Worm (Caenorhabditis elegans) whole organism, L4 larva: ENCODE measurements around the gene C34C12.12.
A peak's percentile ranks its signal among the peaks of the same experiment; 100 is the strongest.

Experiments
- F26F4.8 ChIP-seq: fragments of 200-800 bp; sonication (Bioruptor generic); conservative IDR thresholded peaks from 2 replicates; pipeline ENCODE4 v1.3.6; 2022; ENCODE audit warnings: missing genetic modification characterization, missing compliant biosample characterization
- Y5F2A.4 ChIP-seq: fragments of 200-800 bp; sonication (Bioruptor generic); optimal IDR thresholded peaks from 2 replicates; lab custom pipeline; 2018; ENCODE audit warnings: mild to moderate bottlenecking, missing genetic modification characterization, missing compliant biosample characterization
- aha-1 ChIP-seq: fragments of 150-350 bp; peaks from one replicate; lab custom pipeline; 2014; ENCODE audit warnings: missing biosample characterization, missing genetic modification characterization
- ceh-20 ChIP-seq: fragments of 200-800 bp; sonication (Bioruptor generic); IDR thresholded peaks from 2 replicates; pipeline ENCODE4 v1.3.6; 2022; ENCODE audit warnings: missing genetic modification reagents, missing genetic modification characterization, missing compliant biosample characterization
- ceh-32 ChIP-seq: sonication (generic microtip); optimal IDR thresholded peaks from 2 replicates; lab custom pipeline; 2016; ENCODE audit warnings: mild to moderate bottlenecking, missing genetic modification characterization, missing compliant biosample characterization; ENCODE audit not compliant: poor library complexity
- daf-16 ChIP-seq, 3 experiments: sonication (generic microtip); optimal IDR thresholded peaks; 2 replicates each; lab custom pipeline; 2016 to 2017; ENCODE audit warnings: missing genetic modification characterization in 3 of 3, missing genetic modification reagents in 3 of 3, mild to moderate bottlenecking in 2 of 3, missing compliant biosample characterization in 2 of 3, missing biosample characterization in 1 of 3, moderate library complexity in 1 of 3
- dmd-6 ChIP-seq: fragments of 200-800 bp; sonication (Bioruptor generic); IDR thresholded peaks from 2 replicates; pipeline ENCODE4 v1.3.6; 2022; ENCODE audit warnings: missing genetic modification reagents, missing genetic modification characterization, missing compliant biosample characterization
- dpl-1 ChIP-seq: fragments of 150-350 bp; optimal IDR thresholded peaks from 2 replicates; lab custom pipeline; 2014; ENCODE audit warnings: missing biosample characterization, missing genetic modification reagents, missing genetic modification characterization
- duxl-1 ChIP-seq: sonication (generic microtip); optimal IDR thresholded peaks from 2 replicates; lab custom pipeline; 2016; ENCODE audit warnings: mild to moderate bottlenecking, missing genetic modification characterization, moderate library complexity, missing compliant biosample characterization; ENCODE audit not compliant: poor library complexity
- dve-1 ChIP-seq: sonication (generic microtip); optimal IDR thresholded peaks from 2 replicates; lab custom pipeline; 2017; ENCODE audit warnings: antibody characterized with exemption, mild to moderate bottlenecking, missing genetic modification characterization, missing compliant biosample characterization; ENCODE audit not compliant: insufficient read depth
- egl-27 ChIP-seq: sonication (generic microtip); optimal IDR thresholded peaks from 3 replicates; lab custom pipeline; 2017; ENCODE audit warnings: missing biosample characterization, missing genetic modification reagents, missing genetic modification characterization
- hif-1 ChIP-seq, 2 experiments: sonication (generic microtip); optimal IDR thresholded peaks; 2 replicates each; lab custom pipeline; 2016 to 2017; ENCODE audit warnings: missing compliant biosample characterization in 2 of 2, missing genetic modification characterization in 2 of 2, missing genetic modification reagents in 2 of 2, missing genotype in 2 of 2, mild to moderate bottlenecking in 1 of 2
- hlh-11 ChIP-seq: fragments of 200-800 bp; sonication (Bioruptor generic); optimal IDR thresholded peaks from 2 replicates; lab custom pipeline; 2018; ENCODE audit warnings: mild to moderate bottlenecking, missing genetic modification characterization, missing compliant biosample characterization
- jun-1 ChIP-seq: fragments of 150-350 bp; optimal IDR thresholded peaks from 2 replicates; lab custom pipeline; 2014; ENCODE audit warnings: missing biosample characterization, missing genetic modification reagents, missing genetic modification characterization
- lin-1 ChIP-seq: fragments of 200-800 bp; sonication (Bioruptor generic); IDR thresholded peaks from 2 replicates; pipeline ENCODE4 v1.3.6; 2022; ENCODE audit warnings: missing genetic modification reagents, missing genetic modification characterization, missing compliant biosample characterization
- lin-13 ChIP-seq: fragments of 150-350 bp; optimal IDR thresholded peaks from 2 replicates; lab custom pipeline; 2014; ENCODE audit warnings: missing biosample characterization, missing genetic modification reagents, missing genetic modification characterization
- lir-3 ChIP-seq: sonication (generic microtip); optimal IDR thresholded peaks from 2 replicates; lab custom pipeline; 2016; ENCODE audit warnings: mild to moderate bottlenecking, missing genetic modification characterization, missing compliant biosample characterization
- lsy-2 ChIP-seq, 2 experiments: fragments of 150-350 bp in 1 of 2; sonication (generic microtip) in 1 of 2; optimal IDR thresholded peaks; 2 replicates each; lab custom pipeline; 2014 to 2017; ENCODE audit warnings: missing biosample characterization in 2 of 2, missing genetic modification characterization in 2 of 2
- madf-5 ChIP-seq, 2 experiments: fragments of 200-800 bp; sonication (Bioruptor generic); IDR thresholded peaks; 2 replicates each; pipeline ENCODE4 v1.3.6; 2022; ENCODE audit warnings: missing compliant biosample characterization in 2 of 2, missing genetic modification characterization in 2 of 2
- mdt-29 ChIP-seq: fragments of 200-800 bp; sonication (Bioruptor generic); IDR thresholded peaks from 2 replicates; pipeline ENCODE4 v1.3.6; 2022; ENCODE audit warnings: missing genetic modification reagents, missing genetic modification characterization, missing compliant biosample characterization
- mes-2 ChIP-seq: sonication (generic microtip); optimal IDR thresholded peaks from 2 replicates; lab custom pipeline; 2016; ENCODE audit warnings: missing genotype, mild to moderate bottlenecking, missing genetic modification characterization, missing compliant biosample characterization; ENCODE audit not compliant: poor library complexity, severe bottlenecking
- mxl-3 ChIP-seq: fragments of 200-800 bp; sonication (Bioruptor generic); optimal IDR thresholded peaks from 2 replicates; lab custom pipeline; 2018; ENCODE audit warnings: mild to moderate bottlenecking, missing genetic modification characterization, missing compliant biosample characterization
- nhr-237 ChIP-seq: sonication (generic microtip); optimal IDR thresholded peaks from 2 replicates; lab custom pipeline; 2017; ENCODE audit warnings: missing biosample characterization, missing genetic modification characterization
- nhr-28 ChIP-seq: fragments of 150-350 bp; optimal IDR thresholded peaks from 2 replicates; lab custom pipeline; 2014; ENCODE audit warnings: missing biosample characterization, missing genetic modification characterization
- nhr-42 ChIP-seq: fragments of 200-800 bp; sonication (Bioruptor generic); IDR thresholded peaks from 2 replicates; pipeline ENCODE4 v1.3.6; 2022; ENCODE audit warnings: missing genetic modification characterization, missing compliant biosample characterization
- nhr-48 ChIP-seq: sonication (generic microtip); optimal IDR thresholded peaks from 2 replicates; lab custom pipeline; 2016; ENCODE audit warnings: mild to moderate bottlenecking, missing genetic modification characterization, missing compliant biosample characterization
- nhr-6 ChIP-seq: fragments of 150-350 bp; optimal IDR thresholded peaks from 2 replicates; lab custom pipeline; 2014; ENCODE audit warnings: missing biosample characterization, missing genetic modification characterization
- php-3 ChIP-seq: fragments of 200-800 bp; sonication (Bioruptor generic); IDR thresholded peaks from 2 replicates; pipeline ENCODE4 v1.3.6; 2022; ENCODE audit warnings: missing genetic modification reagents, missing genetic modification characterization, missing compliant biosample characterization
- pqm-1 ChIP-seq: sonication (generic microtip); optimal IDR thresholded peaks from 2 replicates; lab custom pipeline; 2017; ENCODE audit warnings: missing biosample characterization, missing genetic modification characterization
- rbr-2 ChIP-seq: sonication (generic microtip); optimal IDR thresholded peaks from 2 replicates; lab custom pipeline; 2016; ENCODE audit warnings: missing genotype, missing genetic modification characterization, missing compliant biosample characterization
- skn-1 ChIP-seq: fragments of 150-350 bp; optimal IDR thresholded peaks from 2 replicates; lab custom pipeline; 2014; ENCODE audit warnings: missing biosample characterization, missing genetic modification characterization
- spr-1 ChIP-seq: sonication (generic microtip); optimal IDR thresholded peaks from 2 replicates; lab custom pipeline; 2016; ENCODE audit warnings: mild to moderate bottlenecking, missing genetic modification characterization, missing compliant biosample characterization
- tra-1 ChIP-seq: fragments of 200-800 bp; sonication (Bioruptor generic); IDR thresholded peaks from 2 replicates; pipeline ENCODE4 v1.3.6; 2022; ENCODE audit warnings: missing genetic modification reagents, missing genetic modification characterization, missing compliant biosample characterization
- unc-130 ChIP-seq: sonication (generic microtip); optimal IDR thresholded peaks from 2 replicates; lab custom pipeline; 2016; ENCODE audit warnings: missing genetic modification reagents, missing genetic modification characterization, missing compliant biosample characterization
- vab-7 ChIP-seq: fragments of 200-800 bp; sonication (Bioruptor generic); IDR thresholded peaks from 2 replicates; pipeline ENCODE4 v1.3.6; 2022; ENCODE audit warnings: missing genetic modification reagents, missing genetic modification characterization, missing compliant biosample characterization

Gene C34C12.12

ce11 chrIII:3471403-3472053 lies 18.5 kb downstream of the C34C12.12 start, which contains the start of gene rsu-1 (continued):
- peak in 1 of 2 experiments; percentile 70 for TF ChIP-seq lsy-2 (tag; optimal IDR thresholded peaks at IDR 0.05; lab: Kevin White, UChicago)
- peak; percentile 68 for TF ChIP-seq spr-1 (tag; lab: Kevin White, UChicago)
- TF ChIP-seq mdt-29 (GFP tag; lab: Robert Waterston, UW): no peak
- peak in 1 of 2 experiments; percentile 8 for TF ChIP-seq daf-16 (GFP tag; optimal IDR thresholded peaks at IDR 0.05; lab: Kevin White, UChicago)
- TF ChIP-seq daf-16 (tag; optimal IDR thresholded peaks at IDR 0.05; lab: Kevin White, UChicago): peak; percentile 49
- TF ChIP-seq duxl-1 (tag; lab: Kevin White, UChicago): peak; percentile 26
- TF ChIP-seq hif-1 (tag; optimal IDR thresholded peaks at IDR 0.05; lab: Kevin White, UChicago): peak in 1 of 2 experiments; percentile 3
- TF ChIP-seq lin-13 (GFP tag; lab: Kevin White, UChicago): peak; percentile 8
- peak; percentile 63 for TF ChIP-seq dmd-6 (GFP tag; lab: Robert Waterston, UW)
- peak; percentile 43 for TF ChIP-seq nhr-6
- TF ChIP-seq mxl-3 (GFP tag; lab: Kevin White, UChicago): peak; percentile 16
- TF ChIP-seq rbr-2 (tag; lab: Kevin White, UChicago): peak; percentile 66

ce11 chrIII:3475014-3475413 lies 22.0 kb downstream of the C34C12.12 start:
- TF ChIP-seq php-3 (GFP tag; lab: Robert Waterston, UW) (peak; percentile 60; the same call in 1 of the 2 replicates), nhr-42 (no peak), nhr-28 (tag; lab: Kevin White, UChicago) (peak; percentile 60), egl-27 (tag; lab: Kevin White, UChicago) (no peak), F26F4.8 (GFP tag; lab: Robert Waterston, UW) (no peak), dmd-6 (GFP tag; lab: Robert Waterston, UW) (peak; percentile 52; the same call in 1 of the 2 replicates), pqm-1 (peak; percentile 58), dpl-1 (no peak), dve-1 (peak; percentile 64), hlh-11 (tag; lab: Kevin White, UChicago) (peak; percentile 2), lin-13 (GFP tag; lab: Kevin White, UChicago) (no peak), nhr-48 (tag; lab: Kevin White, UChicago) (no peak), daf-16 (GFP tag; optimal IDR thresholded peaks at IDR 0.05; lab: Kevin White, UChicago) (no peak), daf-16 (tag; optimal IDR thresholded peaks at IDR 0.05; lab: Kevin White, UChicago) (peak; percentile 19), nhr-237 (tag; lab: Kevin White, UChicago) (no peak), vab-7 (no peak), skn-1 (tag; lab: Kevin White, UChicago) (no peak), ceh-32 (tag; lab: Kevin White, UChicago) (no peak), tra-1 (0 out of 2 replicates have a peak, but pooled peaks have one; percentile 7)

ce11 chrIII:3475497-3475896 lies 22.5 kb downstream of the C34C12.12 start, which contains the start of gene C34C12.9:
Gene C34C12.9 (minus strand): TSS chrIII:3475512.
- peak; percentile 17 for TF ChIP-seq dve-1
- TF ChIP-seq daf-16 (GFP tag; optimal IDR thresholded peaks at IDR 0.05; lab: Kevin White, UChicago): no peak
- peak; percentile 10 for TF ChIP-seq daf-16 (tag; optimal IDR thresholded peaks at IDR 0.05; lab: Kevin White, UChicago)
- peak; percentile 35 for TF ChIP-seq nhr-28 (tag; lab: Kevin White, UChicago)
- peak; percentile 93 for TF ChIP-seq lin-1
- TF ChIP-seq aha-1 (tag; lab: Kevin White, UChicago): peak; percentile 39
- peak; percentile 66 for TF ChIP-seq dmd-6 (GFP tag; lab: Robert Waterston, UW)
- no peak for TF ChIP-seq Y5F2A.4
- TF ChIP-seq hif-1 (tag; optimal IDR thresholded peaks at IDR 0.05; lab: Kevin White, UChicago): no peak
- no peak for TF ChIP-seq madf-5 (GFP tag; IDR thresholded peaks at IDR 0.05; lab: Robert Waterston, UW)
- TF ChIP-seq hlh-11 (tag; lab: Kevin White, UChicago): peak; percentile 16
- TF ChIP-seq ceh-20 (GFP tag; lab: Robert Waterston, UW): no peak

- TF ChIP-seq hif-1 (tag; optimal IDR thresholded peaks at IDR 0.05; lab: Kevin White, UChicago): peak in 1 of 2 experiments; percentile 81
- TF ChIP-seq jun-1 (tag; lab: Kevin White, UChicago): no peak
- TF ChIP-seq lir-3: no peak
- TF ChIP-seq pqm-1: no peak
- peak; percentile 19 for TF ChIP-seq unc-130 (GFP tag; lab: Kevin White, UChicago)
- TF ChIP-seq mes-2 (tag; lab: Kevin White, UChicago): peak; percentile 42
Measured at ce11 chrIII:3476245-3476644, 23.3 kb downstream of the C34C12.12 start.
